Worm (Caenorhabditis elegans) whole organism, L4 larva: ENCODE data around the gene arv-1.

Experiments used
- F44E2.7 ChIP-seq: fragments of 200-800 bp; sonication (Bioruptor generic); IDR thresholded peaks from 2 replicates; pipeline ENCODE4 v2.1.2; 2022; ENCODE audit warnings: missing genetic modification characterization, missing compliant biosample characterization
- dpl-1 ChIP-seq: fragments of 150-350 bp; optimal IDR thresholded peaks from 2 replicates; lab custom pipeline; 2014; ENCODE audit warnings: missing biosample characterization, missing genetic modification reagents, missing genetic modification characterization
- fos-1 ChIP-seq: fragments of 150-350 bp; optimal IDR thresholded peaks from 2 replicates; lab custom pipeline; 2014; ENCODE audit warnings: missing biosample characterization, missing genetic modification characterization
- hlh-30 ChIP-seq: sonication (generic microtip); optimal IDR thresholded peaks from 2 replicates; lab custom pipeline; 2017; ENCODE audit warnings: antibody characterized with exemption, mild to moderate bottlenecking, missing genetic modification characterization, missing compliant biosample characterization; ENCODE audit not compliant: insufficient read depth
- mep-1 ChIP-seq: fragments of 150-350 bp; sonication (generic microtip); optimal IDR thresholded peaks from 3 replicates; lab custom pipeline; 2014; ENCODE audit warnings: missing biosample characterization, missing genetic modification characterization
- nhr-28 ChIP-seq: fragments of 150-350 bp; optimal IDR thresholded peaks from 2 replicates; lab custom pipeline; 2014; ENCODE audit warnings: missing biosample characterization, missing genetic modification characterization
- php-3 ChIP-seq: fragments of 200-800 bp; sonication (Bioruptor generic); IDR thresholded peaks from 2 replicates; pipeline ENCODE4 v1.3.6; 2022; ENCODE audit warnings: missing genetic modification reagents, missing genetic modification characterization, missing compliant biosample characterization
- unc-62 ChIP-seq, 3 experiments: fragments of 150-350 bp in 1 of 3; sonication (generic microtip); optimal IDR thresholded peaks in 2 of 3; peaks in 1 of 3; 1 replicate in 1 of 3; 2 replicates in 2 of 3; lab custom pipeline; 2014 to 2017; ENCODE audit warnings: missing biosample characterization in 3 of 3, missing genetic modification characterization in 3 of 3, missing genetic modification reagents in 3 of 3, missing genotype in 1 of 3
- zfp-2 ChIP-seq: sonication (generic microtip); optimal IDR thresholded peaks from 2 replicates; lab custom pipeline; 2016; ENCODE audit warnings: mild to moderate bottlenecking, missing genetic modification characterization, missing compliant biosample characterization
- ztf-7 ChIP-seq: fragments of 150-350 bp; optimal IDR thresholded peaks from 2 replicates; lab custom pipeline; 2014; ENCODE audit warnings: missing biosample characterization, missing genetic modification characterization

ce11 chrII:10198486-10198885 is 2.1 kb downstream of the arv-1 start:
- TF ChIP-seq dpl-1 (GFP tag; lab: Kevin White, UChicago) (no peak), nhr-28 (no peak), php-3 (GFP tag; lab: Robert Waterston, UW) (no peak), zfp-2 (no peak), ztf-7 (tag; lab: Kevin White, UChicago) (no peak), F44E2.7 (GFP tag; lab: Robert Waterston, UW) (no peak), mep-1 (no peak), fos-1 (tag; lab: Kevin White, UChicago) (no peak), unc-62 (GFP tag; optimal IDR thresholded peaks at IDR 0.05 in 1 of 2; lab: Kevin White, UChicago) (no peak), unc-62 (tag; optimal IDR thresholded peaks at IDR 0.05; lab: Kevin White, UChicago) (no peak), hlh-30 (tag; lab: Kevin White, UChicago) (no peak)
